Fruit fly (Drosophila melanogaster) whole organism, embryonic: ENCODE results near the gene CG17264.
A peak's percentile ranks its signal among the peaks of the same experiment; 100 is the strongest.

Source experiments
- Ada2b ChIP-seq: fragments of 200-800 bp; sonication (Bioruptor generic); IDR thresholded peaks from 2 replicates; pipeline ENCODE4 v1.3.6; 2022; ENCODE audit warnings: missing biosample characterization, missing genetic modification characterization
- B-H1 ChIP-seq: fragments of 200-800 bp; sonication (Bioruptor generic); IDR thresholded peaks from 3 replicates; pipeline ENCODE4 v1.3.6; 2022; ENCODE audit warnings: missing biosample characterization, missing genetic modification characterization
- CG10209 ChIP-seq: fragments of 200-800 bp; sonication (Bioruptor generic); optimal IDR thresholded peaks from 3 replicates; lab custom pipeline; 2017; ENCODE audit warnings: missing biosample characterization, mild to moderate bottlenecking, missing genetic modification characterization, missing genetic modification reagents
- CG10267 ChIP-seq: fragments of 200-800 bp; sonication (Bioruptor generic); optimal IDR thresholded peaks from 2 replicates; lab custom pipeline; 2018; ENCODE audit warnings: missing biosample characterization, mild to moderate bottlenecking, missing genetic modification characterization, moderate library complexity
- CG10462 ChIP-seq: fragments of 200-800 bp; sonication (Bioruptor generic); optimal IDR thresholded peaks from 2 replicates; lab custom pipeline; 2016; ENCODE audit warnings: missing biosample characterization, missing genetic modification characterization
- CG11085 ChIP-seq: fragments of 200-800 bp; sonication (Bioruptor generic); IDR thresholded peaks from 2 replicates; pipeline ENCODE4 v1.3.6; 2022; ENCODE audit warnings: missing biosample characterization, missing genetic modification characterization
- CG11560 ChIP-seq: fragments of 200-800 bp; sonication (Bioruptor generic); IDR thresholded peaks from 3 replicates; pipeline ENCODE4 v1.3.6; 2022; ENCODE audit warnings: missing biosample characterization, missing genetic modification characterization
- CG13624 ChIP-seq: fragments of 200-800 bp; sonication (Bioruptor generic); optimal IDR thresholded peaks from 2 replicates; lab custom pipeline; 2016; ENCODE audit warnings: missing biosample characterization, missing genetic modification characterization
- CG15696 ChIP-seq: fragments of 200-800 bp; sonication (Bioruptor generic); optimal IDR thresholded peaks from 2 replicates; lab custom pipeline; 2019; ENCODE audit warnings: missing biosample characterization, mild to moderate bottlenecking, missing genetic modification characterization, moderate library complexity
- CG16815 ChIP-seq: fragments of 200-800 bp; sonication (Bioruptor generic); optimal IDR thresholded peaks from 3 replicates; lab custom pipeline; 2017; ENCODE audit warnings: missing biosample characterization, mild to moderate bottlenecking, missing genetic modification characterization
- CG2202 ChIP-seq: fragments of 200-800 bp; sonication (Bioruptor generic); optimal IDR thresholded peaks from 2 replicates; lab custom pipeline; 2018; ENCODE audit warnings: missing biosample characterization, mild to moderate bottlenecking, missing genetic modification characterization
- CG30020 ChIP-seq: fragments of 200-800 bp; optimal IDR thresholded peaks from 2 replicates; lab custom pipeline; 2019; ENCODE audit warnings: missing biosample characterization, mild to moderate bottlenecking, missing genetic modification characterization, moderate library complexity
- CG32767 ChIP-seq: fragments of 200-800 bp; sonication (Bioruptor generic); IDR thresholded peaks from 2 replicates; pipeline ENCODE4 v1.3.6; 2022; ENCODE audit warnings: missing biosample characterization, missing genetic modification characterization
- CG34376 ChIP-seq: fragments of 200-800 bp; sonication (Bioruptor generic); optimal IDR thresholded peaks from 2 replicates; lab custom pipeline; 2018; ENCODE audit warnings: missing biosample characterization, mild to moderate bottlenecking, missing genetic modification characterization
- CG4404 ChIP-seq: fragments of 200-800 bp; sonication (Bioruptor generic); IDR thresholded peaks from 2 replicates; pipeline ENCODE4 v1.3.6; 2022; ENCODE audit warnings: missing biosample characterization, missing genetic modification characterization
- CG4424 ChIP-seq: fragments of 200-800 bp; sonication (Bioruptor generic); optimal IDR thresholded peaks from 3 replicates; lab custom pipeline; 2016; ENCODE audit warnings: missing biosample characterization, missing genetic modification characterization
- CG4730 ChIP-seq: fragments of 200-800 bp; sonication (Bioruptor generic); IDR thresholded peaks from 2 replicates; pipeline ENCODE4 v1.3.6; 2022; ENCODE audit warnings: missing biosample characterization, missing genetic modification characterization
- CG5953 ChIP-seq: fragments of 200-800 bp; sonication (Bioruptor generic); IDR thresholded peaks from 2 replicates; pipeline ENCODE4 v1.3.6; 2022; ENCODE audit warnings: missing biosample characterization, missing genetic modification characterization
- CG6791 ChIP-seq: fragments of 200-800 bp; sonication (Bioruptor generic); IDR thresholded peaks from 3 replicates; pipeline ENCODE4 v1.3.6; 2022; ENCODE audit warnings: missing biosample characterization, missing genetic modification characterization; ENCODE audit not compliant: partially characterized antibody
- CG7556 ChIP-seq: fragments of 200-800 bp; sonication (Bioruptor generic); optimal IDR thresholded peaks from 2 replicates; lab custom pipeline; 2017; ENCODE audit warnings: missing biosample characterization, mild to moderate bottlenecking, missing genetic modification characterization
- CG7745 ChIP-seq: fragments of 200-800 bp; sonication (Bioruptor generic); optimal IDR thresholded peaks from 2 replicates; lab custom pipeline; 2018; ENCODE audit warnings: missing biosample characterization, mild to moderate bottlenecking, missing genetic modification characterization, moderate library complexity
- CG7839 ChIP-seq: fragments of 200-800 bp; sonication (Bioruptor generic); optimal IDR thresholded peaks from 3 replicates; lab custom pipeline; 2018; ENCODE audit warnings: missing biosample characterization, mild to moderate bottlenecking, missing genetic modification characterization, moderate library complexity
- CG8388 ChIP-seq: fragments of 200-800 bp; sonication (Bioruptor generic); optimal IDR thresholded peaks from 2 replicates; lab custom pipeline; 2019; ENCODE audit warnings: missing biosample characterization, mild to moderate bottlenecking, missing genetic modification characterization, moderate library complexity
- CG9437 ChIP-seq: fragments of 200-800 bp; sonication (Bioruptor generic); optimal IDR thresholded peaks from 2 replicates; lab custom pipeline; 2018; ENCODE audit warnings: missing biosample characterization, mild to moderate bottlenecking, missing genetic modification characterization
- Ets65A ChIP-seq: fragments of 200-800 bp; sonication (Bioruptor generic); peaks from one replicate; lab custom pipeline; 2016; ENCODE audit warnings: missing biosample characterization, missing genetic modification characterization
- H15 ChIP-seq: fragments of 200-800 bp; sonication (Bioruptor generic); IDR thresholded peaks from 3 replicates; pipeline ENCODE4 v1.3.6; 2022; ENCODE audit warnings: missing biosample characterization, missing genetic modification characterization
- Hr3 ChIP-seq: fragments of 200-800 bp; sonication (Bioruptor generic); optimal IDR thresholded peaks from 3 replicates; lab custom pipeline; 2016; ENCODE audit warnings: missing biosample characterization, missing genetic modification characterization
- MBD-R2 ChIP-seq: fragments of 200-800 bp; sonication (Bioruptor generic); IDR thresholded peaks from 2 replicates; pipeline ENCODE4 v1.3.6; 2022; ENCODE audit warnings: missing biosample characterization, missing genetic modification characterization
- Med ChIP-seq: fragments of 200-800 bp; sonication (Bioruptor generic); peaks from one replicate; lab custom pipeline; 2016; ENCODE audit warnings: missing biosample characterization, missing genetic modification characterization, mild to moderate bottlenecking, inconsistent platforms, moderate library complexity
- NC2β ChIP-seq: fragments of 200-800 bp; sonication (Bioruptor generic); optimal IDR thresholded peaks from 2 replicates; lab custom pipeline; 2016; ENCODE audit warnings: missing biosample characterization, missing genetic modification characterization
- NFAT ChIP-seq: fragments of 200-800 bp; sonication (Bioruptor generic); IDR thresholded peaks from 2 replicates; pipeline ENCODE4 v1.3.6; 2022; ENCODE audit warnings: missing biosample characterization, missing genetic modification characterization
- Nf-YC ChIP-seq: fragments of 200-800 bp; optimal IDR thresholded peaks from 3 replicates; lab custom pipeline; 2019; ENCODE audit warnings: missing biosample characterization, mild to moderate bottlenecking, missing genetic modification characterization, moderate library complexity
- Oli ChIP-seq: fragments of 200-800 bp; sonication (Bioruptor generic); optimal IDR thresholded peaks from 2 replicates; lab custom pipeline; 2018; ENCODE audit warnings: missing biosample characterization, mild to moderate bottlenecking, missing genetic modification characterization, moderate library complexity
- Rfx ChIP-seq: fragments of 200-800 bp; sonication (Bioruptor generic); IDR thresholded peaks from 2 replicates; pipeline ENCODE4 v1.3.6; 2022; ENCODE audit warnings: missing biosample characterization, missing genetic modification characterization
- Ssrp ChIP-seq: fragments of 200-800 bp; sonication (Bioruptor generic); optimal IDR thresholded peaks from 2 replicates; lab custom pipeline; 2018; ENCODE audit warnings: missing biosample characterization, mild to moderate bottlenecking, missing genetic modification characterization, moderate library complexity
- ap ChIP-seq: fragments of 200-800 bp; sonication (Bioruptor generic); IDR thresholded peaks from 2 replicates; pipeline ENCODE4 v1.3.6; 2022; ENCODE audit warnings: missing biosample characterization, missing genetic modification characterization
- ase ChIP-seq: fragments of 200-800 bp; sonication (Bioruptor generic); IDR thresholded peaks from 3 replicates; pipeline ENCODE4 v1.3.6; 2022; ENCODE audit warnings: missing biosample characterization, missing genetic modification characterization
- bcd ChIP-seq: fragments of 200-800 bp; sonication (Bioruptor generic); optimal IDR thresholded peaks from 2 replicates; lab custom pipeline; 2017; ENCODE audit warnings: missing biosample characterization, mild to moderate bottlenecking, missing genetic modification characterization
- danr ChIP-seq: fragments of 200-800 bp; sonication (Bioruptor generic); IDR thresholded peaks from 2 replicates; pipeline ENCODE4 v1.3.6; 2022; ENCODE audit warnings: missing biosample characterization, missing genetic modification characterization
- ewg ChIP-seq: fragments of 200-800 bp; sonication (Bioruptor generic); optimal IDR thresholded peaks from 3 replicates; lab custom pipeline; 2017; ENCODE audit warnings: mild to moderate bottlenecking, missing biosample characterization, missing genetic modification reagents, missing genetic modification characterization
- fd102C ChIP-seq: fragments of 200-800 bp; sonication (Bioruptor generic); optimal IDR thresholded peaks from 2 replicates; lab custom pipeline; 2018; ENCODE audit warnings: missing biosample characterization, mild to moderate bottlenecking, missing genetic modification characterization, moderate library complexity
- jigr1 ChIP-seq: fragments of 200-800 bp; sonication (Bioruptor generic); IDR thresholded peaks from 3 replicates; pipeline ENCODE4 v1.3.6; 2022; ENCODE audit warnings: missing biosample characterization, missing genetic modification characterization
- mirr ChIP-seq: fragments of 200-800 bp; sonication (Bioruptor generic); optimal IDR thresholded peaks from 3 replicates; lab custom pipeline; 2018; ENCODE audit warnings: missing biosample characterization, mild to moderate bottlenecking, missing genetic modification characterization
- odd ChIP-seq: fragments of 200-800 bp; sonication (Bioruptor generic); optimal IDR thresholded peaks from 2 replicates; lab custom pipeline; 2017; ENCODE audit warnings: missing biosample characterization, mild to moderate bottlenecking, missing genetic modification characterization
- pho ChIP-seq: fragments of 200-800 bp; sonication (Bioruptor generic); optimal IDR thresholded peaks from 2 replicates; lab custom pipeline; 2016; ENCODE audit warnings: missing biosample characterization, missing genetic modification characterization
- ranshi ChIP-seq: fragments of 200-800 bp; sonication (Bioruptor generic); IDR thresholded peaks from 2 replicates; pipeline ENCODE4 v1.3.6; 2022; ENCODE audit warnings: missing biosample characterization, missing genetic modification characterization
- slbo ChIP-seq: fragments of 200-800 bp; sonication (Bioruptor generic); IDR thresholded peaks from 2 replicates; pipeline ENCODE4 v1.3.6; 2022; ENCODE audit warnings: missing biosample characterization, missing genetic modification characterization
- sob ChIP-seq: fragments of 200-800 bp; sonication (Bioruptor generic); IDR thresholded peaks from 2 replicates; pipeline ENCODE4 v1.3.6; 2022; ENCODE audit warnings: missing biosample characterization, missing genetic modification characterization
- sr ChIP-seq: fragments of 200-800 bp; sonication (Bioruptor generic); IDR thresholded peaks from 3 replicates; pipeline ENCODE4 v1.3.6; 2022; ENCODE audit warnings: missing biosample characterization, missing genetic modification characterization
- tap ChIP-seq: fragments of 200-800 bp; optimal IDR thresholded peaks from 3 replicates; lab custom pipeline; 2019; ENCODE audit warnings: missing biosample characterization, mild to moderate bottlenecking, missing genetic modification characterization, moderate library complexity
- vnd ChIP-seq: fragments of 200-800 bp; sonication (Bioruptor generic); IDR thresholded peaks from 3 replicates; pipeline ENCODE4 v1.3.6; 2022; ENCODE audit warnings: missing biosample characterization, missing genetic modification characterization; ENCODE audit not compliant: partially characterized antibody
- zfh1 ChIP-seq: fragments of 200-800 bp; sonication (Bioruptor generic); IDR thresholded peaks from 3 replicates; pipeline ENCODE4 v1.3.6; 2022; ENCODE audit warnings: missing biosample characterization, missing genetic modification characterization

CG17264 gene

dm6 chr2L:3012780-3013179, 5.5 kb upstream of the CG17264 start (continued):
- TF ChIP-seq Ada2b, result 0 out of 2 replicates have a peak, but pooled peaks have one; percentile 9
- TF ChIP-seq CG2202 (tag; lab: Kevin White, UChicago), result no peak
- TF ChIP-seq CG8388, result peak; percentile 29
- TF ChIP-seq CG11085, result no peak
- 0 out of 2 replicates have a peak, but pooled peaks have one; percentile 37 for TF ChIP-seq CG4404 (GFP tag; lab: Robert Waterston, UW)
- peak; percentile 47 for TF ChIP-seq Rfx (GFP tag; lab: Robert Waterston, UW)
- TF ChIP-seq sr (GFP tag; lab: Robert Waterston, UW), result no peak
- no peak for TF ChIP-seq B-H1 (GFP tag; lab: Robert Waterston, UW)
- TF ChIP-seq Nf-YC (tag; lab: Kevin White, UChicago), result no peak
- TF ChIP-seq CG34376 (GFP tag; lab: Kevin White, UChicago), result no peak
- TF ChIP-seq ase (GFP tag; lab: Robert Waterston, UW), result no peak
- peak; percentile 22 for TF ChIP-seq CG10209 (GFP tag; lab: Kevin White, UChicago)
- TF ChIP-seq CG7745, result no peak
- no peak for TF ChIP-seq CG7839 (tag; lab: Kevin White, UChicago)
- TF ChIP-seq CG7556 (GFP tag; lab: Kevin White, UChicago), result no peak
- TF ChIP-seq ranshi (GFP tag; lab: Robert Waterston, UW), result peak; percentile 35; the same call in 1 of the 2 replicates
- TF ChIP-seq bcd (GFP tag; lab: Kevin White, UChicago), result peak; percentile 29
- TF ChIP-seq CG13624 (GFP tag; lab: Kevin White, UChicago), result no peak
- no peak for TF ChIP-seq CG5953
- peak; percentile 43 for TF ChIP-seq Oli (tag; lab: Kevin White, UChicago)
- no peak for TF ChIP-seq fd102C (GFP tag; lab: Kevin White, UChicago)
- no peak for TF ChIP-seq CG9437
- no peak for TF ChIP-seq danr (GFP tag; lab: Robert Waterston, UW)
- peak; percentile 35 for TF ChIP-seq Ssrp (tag; lab: Kevin White, UChicago)
- no peak for TF ChIP-seq CG16815 (GFP tag; lab: Kevin White, UChicago)
- TF ChIP-seq CG4424 (GFP tag; lab: Kevin White, UChicago), result peak; percentile 27
- TF ChIP-seq CG30020 (tag; lab: Kevin White, UChicago), result no peak
- TF ChIP-seq Hr3 (GFP tag; lab: Kevin White, UChicago), result peak; percentile 12
- no peak for TF ChIP-seq tap (tag; lab: Kevin White, UChicago)
- TF ChIP-seq Ets65A (GFP tag; lab: Kevin White, UChicago), result peak; percentile 41
- TF ChIP-seq MBD-R2 (GFP tag; lab: Robert Waterston, UW), result no peak
- TF ChIP-seq CG10462 (GFP tag; lab: Kevin White, UChicago), result no peak
- no peak for TF ChIP-seq CG11560
- no peak for TF ChIP-seq ewg (GFP tag; lab: Kevin White, UChicago)
- TF ChIP-seq Med (GFP tag; lab: Kevin White, UChicago), result peak; percentile 21
- no peak for TF ChIP-seq CG6791 (GFP tag; lab: Robert Waterston, UW)
- TF ChIP-seq vnd (GFP tag; lab: Robert Waterston, UW), result no peak
- no peak for TF ChIP-seq pho (GFP tag; lab: Kevin White, UChicago)
- no peak for TF ChIP-seq NFAT
- TF ChIP-seq jigr1, result no peak
- TF ChIP-seq sob (GFP tag; lab: Robert Waterston, UW), result peak; percentile 35; the same call in 1 of the 2 replicates
- TF ChIP-seq zfh1 (GFP tag; lab: Robert Waterston, UW), result peak; percentile 68
- TF ChIP-seq H15 (GFP tag; lab: Robert Waterston, UW), result 0 out of 3 replicates have a peak, but pooled peaks have one; percentile 42
- TF ChIP-seq ap (GFP tag; lab: Robert Waterston, UW), result 0 out of 2 replicates have a peak, but pooled peaks have one; percentile 33
- TF ChIP-seq CG10267 (tag; lab: Kevin White, UChicago), result peak; percentile 13
- TF ChIP-seq CG4730 (GFP tag; lab: Robert Waterston, UW), result no peak
- TF ChIP-seq mirr, result no peak
- TF ChIP-seq NC2β (GFP tag; lab: Kevin White, UChicago), result no peak
- no peak for TF ChIP-seq odd (GFP tag; lab: Kevin White, UChicago)
- no peak for TF ChIP-seq CG32767 (GFP tag; lab: Robert Waterston, UW)
- TF ChIP-seq CG15696, result peak; percentile 12
- TF ChIP-seq slbo (GFP tag; lab: Robert Waterston, UW), result peak; percentile 49
